Worm (Caenorhabditis elegans): ENCODE data around the gene col-118.

col-118 gene

ce11 chrIV:8891131-8891530 is 43.1 kb downstream of the col-118 start, which contains the start of gene spr-2 (continued):
- TF ChIP-seq nhr-43 (tag; optimal IDR thresholded peaks at IDR 0.05; ENCODE audit: poor library complexity, severe bottlenecking) = peak; percentile 63
- TF ChIP-seq egl-27 (tag; optimal IDR thresholded peaks at IDR 0.05) = no peak
- TF ChIP-seq elt-3 (tag; optimal IDR thresholded peaks at IDR 0.05) = no peak
- TF ChIP-seq fkh-10 (GFP tag; optimal IDR thresholded peaks at IDR 0.05) = no peak
- no peak for TF ChIP-seq lsy-12 (tag; optimal IDR thresholded peaks at IDR 0.05)
- TF ChIP-seq nhr-11 (tag; optimal IDR thresholded peaks at IDR 0.05) = no peak
- peak; percentile 18 for TF ChIP-seq tbx-2 (tag; optimal IDR thresholded peaks at IDR 0.05)
- no peak for TF ChIP-seq ceh-82 (tag; optimal IDR thresholded peaks at IDR 0.05)
- no peak for TF ChIP-seq ztf-11 (tag; optimal IDR thresholded peaks at IDR 0.05)
- TF ChIP-seq hmg-11 (tag; optimal IDR thresholded peaks at IDR 0.05) = peak; percentile 60

ce11 chrIV:8892558-8892957 is 44.5 kb downstream of the col-118 start, which contains the start of gene C27B7.2:
C27B7.2 (plus strand) TSS chrIV:8892858.
- TF ChIP-seq ama-1 (optimal IDR thresholded peaks at IDR 0.05) = peak; percentile 54
- no peak for TF ChIP-seq elt-2 (tag; optimal IDR thresholded peaks at IDR 0.05)

- TF ChIP-seq mml-1 (tag; optimal IDR thresholded peaks at IDR 0.05) (no peak), nhr-11 (tag; optimal IDR thresholded peaks at IDR 0.05) (peak; percentile 6), elt-2 (tag; optimal IDR thresholded peaks at IDR 0.05) (peak; percentile 60), ceh-82 (tag; optimal IDR thresholded peaks at IDR 0.05) (no peak), pha-4 (tag; optimal IDR thresholded peaks at IDR 0.05) (peak; percentile 99), nfya-1 (tag; optimal IDR thresholded peaks at IDR 0.05; ENCODE audit: insufficient read depth) (peak; percentile 74), fkh-10 (GFP tag; optimal IDR thresholded peaks at IDR 0.05) (no peak), ceh-28 (tag; optimal IDR thresholded peaks at IDR 0.05) (peak; percentile 54), nhr-43 (tag; optimal IDR thresholded peaks at IDR 0.05; ENCODE audit: poor library complexity, severe bottlenecking) (no peak), nhr-25 (tag; optimal IDR thresholded peaks at IDR 0.05) (peak; percentile 71), ztf-4 (tag; optimal IDR thresholded peaks at IDR 0.05) (peak; percentile 57), egl-5 (tag; optimal IDR thresholded peaks at IDR 0.05) (peak; percentile 69), lsy-12 (tag; optimal IDR thresholded peaks at IDR 0.05) (no peak), ceh-16 (tag; optimal IDR thresholded peaks at IDR 0.05) (no peak), mdl-1 (tag; optimal IDR thresholded peaks at IDR 0.05) (no peak), nhr-67 (tag; optimal IDR thresholded peaks at IDR 0.05) (no peak), nhr-12 (tag; optimal IDR thresholded peaks at IDR 0.05) (no peak), ztf-11 (tag; optimal IDR thresholded peaks at IDR 0.05) (no peak), lin-39 (tag; optimal IDR thresholded peaks at IDR 0.05) (peak; percentile 28), jun-1 (tag; optimal IDR thresholded peaks at IDR 0.05) (peak; percentile 26), ZK546.5 (tag; optimal IDR thresholded peaks at IDR 0.05) (no peak), ama-1 (optimal IDR thresholded peaks at IDR 0.05) (peak; percentile 20), nhr-23 (tag; optimal IDR thresholded peaks at IDR 0.05) (peak; percentile 18), hmg-11 (tag; optimal IDR thresholded peaks at IDR 0.05) (peak; percentile 22), fos-1 (tag; optimal IDR thresholded peaks at IDR 0.05) (no peak), lin-15B (tag; optimal IDR thresholded peaks at IDR 0.05) (peak; percentile 72), daf-12 (tag; optimal IDR thresholded peaks at IDR 0.05) (no peak), pqm-1 (tag; optimal IDR thresholded peaks at IDR 0.05) (peak; percentile 46), nhr-77 (tag; optimal IDR thresholded peaks at IDR 0.05) (no peak)
These were observed 45.7 kb downstream of the col-118 start, which contains the start of gene rad-54.L2 for ce11 chrIV:8893746-8894145. rad-54.L2 (plus strand) TSS chrIV:8894077.

All from whole organism, L3 larva.